Worm (Caenorhabditis elegans): ENCODE results near the gene sma-10.

ce11 chrIV:303264-303663 lies 29.0 kb downstream of the sma-10 start:
- TF ChIP-seq flh-1 (GFP tag; optimal IDR thresholded peaks at IDR 0.05) (no peak), ces-1 (GFP tag; optimal IDR thresholded peaks at IDR 0.05) (no peak), snpc-4 (tag; optimal IDR thresholded peaks at IDR 0.05) (no peak), nhr-12 (tag; optimal IDR thresholded peaks at IDR 0.05) (no peak), unc-39 (tag; optimal IDR thresholded peaks at IDR 0.05) (no peak), ceh-39 (tag; optimal IDR thresholded peaks at IDR 0.05) (no peak)

Measured in whole organism, mixed stage, embryonic.